Worm (Caenorhabditis elegans) whole organism, young adult: ENCODE data around the gene C16B8.4.

ENCODE experiments used
- F52B5.7 ChIP-seq: sonication (generic microtip); optimal IDR thresholded peaks from 2 replicates; lab custom pipeline; 2016; ENCODE audit warnings: mild to moderate bottlenecking, missing genetic modification characterization, missing compliant biosample characterization
- Y53F4B.3 ChIP-seq: fragments of 200-800 bp; sonication (Bioruptor generic); IDR thresholded peaks from 2 replicates; pipeline ENCODE4 v1.3.6; 2022; ENCODE audit warnings: missing genetic modification reagents, missing genetic modification characterization, missing compliant biosample characterization
- Y67H2A.10 ChIP-seq: fragments of 200-800 bp; sonication (Bioruptor generic); conservative IDR thresholded peaks from 2 replicates; pipeline ENCODE4 v1.3.6; 2022; ENCODE audit warnings: missing genetic modification reagents, missing genetic modification characterization, missing compliant biosample characterization
- ceh-100 ChIP-seq: fragments of 200-800 bp; sonication (Bioruptor generic); IDR thresholded peaks from 2 replicates; pipeline ENCODE4 v1.3.6; 2022; ENCODE audit warnings: missing genetic modification reagents, missing genetic modification characterization, missing compliant biosample characterization
- dox-1 ChIP-seq: fragments of 200-800 bp; sonication (Bioruptor generic); IDR thresholded peaks from 2 replicates; pipeline ENCODE4 v1.3.6; 2022; ENCODE audit warnings: missing genetic modification reagents, missing genetic modification characterization, missing compliant biosample characterization
- efl-1 ChIP-seq: fragments of 150-350 bp; optimal IDR thresholded peaks from 2 replicates; lab custom pipeline; 2014; ENCODE audit warnings: missing biosample characterization, missing genetic modification reagents, missing genetic modification characterization
- him-1 ChIP-seq: sonication (generic microtip); optimal IDR thresholded peaks from 2 replicates; lab custom pipeline; 2016; ENCODE audit warnings: missing genotype, missing genetic modification reagents, missing genetic modification characterization, missing compliant biosample characterization
- lag-1 ChIP-seq: fragments of 200-800 bp; sonication (Bioruptor generic); IDR thresholded peaks from 2 replicates; pipeline ENCODE4 v1.3.6; 2022; ENCODE audit warnings: missing genetic modification reagents, missing genetic modification characterization, missing compliant biosample characterization
- lin-26 ChIP-seq: fragments of 200-800 bp; sonication (Bioruptor generic); IDR thresholded peaks from 2 replicates; pipeline ENCODE4 v1.3.6; 2022; ENCODE audit warnings: missing genetic modification reagents, missing genetic modification characterization, missing compliant biosample characterization
- nfya-1 ChIP-seq: sonication (generic microtip); optimal IDR thresholded peaks from 2 replicates; lab custom pipeline; 2017; ENCODE audit warnings: antibody characterized with exemption, missing compliant biosample characterization, missing genetic modification characterization, borderline replicate concordance; ENCODE audit not compliant: insufficient read depth
- snpc-3.4 ChIP-seq: sonication (generic microtip); optimal IDR thresholded peaks from 2 replicates; lab custom pipeline; 2017; ENCODE audit warnings: missing genetic modification characterization, mild to moderate bottlenecking, missing compliant biosample characterization, antibody characterized with exemption, moderate library complexity, missing genotype, missing genetic modification reagents
- snpc-4 ChIP-seq, 5 experiments: fragments of 150-350 bp in 1 of 5; sonication (generic microtip) in 4 of 5; optimal IDR thresholded peaks; 2 replicates each; lab custom pipeline; 2014 to 2018; ENCODE audit warnings: missing genetic modification characterization in 5 of 5, missing biosample characterization in 3 of 5, antibody characterized with exemption in 2 of 5, mild to moderate bottlenecking in 2 of 5, missing compliant biosample characterization in 2 of 5, missing genotype in 2 of 5, moderate library complexity in 2 of 5, missing genetic modification reagents in 1 of 5

DNA sequence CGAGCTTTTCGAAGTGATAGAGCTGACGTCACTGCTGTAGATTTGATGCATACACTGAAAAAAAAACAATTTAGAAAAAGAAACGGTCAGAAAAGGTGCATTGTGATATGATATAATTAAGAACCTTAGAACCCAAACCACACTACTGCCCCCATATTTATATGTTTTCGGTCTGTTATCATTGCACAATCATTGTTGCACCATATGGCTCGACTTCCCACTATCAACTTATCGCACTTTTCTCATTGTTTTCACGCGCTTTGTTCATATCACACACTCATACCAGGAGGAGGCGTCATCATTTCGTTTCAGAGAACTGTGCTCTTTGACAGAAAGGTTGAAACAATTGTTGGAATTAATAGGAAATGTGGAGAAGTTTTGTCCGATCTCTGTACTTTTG, 35.5 kb upstream of the C16B8.4 start:
- no peak for TF ChIP-seq ceh-100
- TF ChIP-seq snpc-4 (GFP tag; optimal IDR thresholded peaks at IDR 0.05; lab: Kevin White, UChicago) = no peak
- TF ChIP-seq snpc-4 (tag; optimal IDR thresholded peaks at IDR 0.05; lab: Kevin White, UChicago) = no peak
- TF ChIP-seq snpc-3.4 (tag; lab: Kevin White, UChicago) = no peak
- no peak for TF ChIP-seq lin-26
- no peak for TF ChIP-seq him-1 (tag; lab: Kevin White, UChicago)
- TF ChIP-seq efl-1 (GFP tag; lab: Kevin White, UChicago) = no peak
- TF ChIP-seq F52B5.7 (tag; lab: Kevin White, UChicago) = no peak
- TF ChIP-seq dox-1 (GFP tag; lab: Robert Waterston, UW) = 0 out of 2 replicates have a peak, but pooled peaks have one; percentile 14
- no peak for TF ChIP-seq Y67H2A.10 (GFP tag; lab: Robert Waterston, UW)
- no peak for TF ChIP-seq lag-1 (GFP tag; lab: Robert Waterston, UW)
- TF ChIP-seq Y53F4B.3 = no peak
- TF ChIP-seq nfya-1 = no peak
